Worm (Caenorhabditis elegans): ENCODE results near the gene F55H2.8.

The F55H2.8 gene

ce11 chrIII:9521410-9522090 is 7.9 kb downstream of the F55H2.8 start, which contains the start of the genes clu-1 and prp-40:
Gene clu-1, minus strand, starts transcription at chrIII:9521460.
Gene prp-40, plus strand, starts transcription at chrIII:9522075.
- TF ChIP-seq ceh-36 (tag; optimal IDR thresholded peaks at IDR 0.05) (no peak), tbx-37 (GFP tag; conservative IDR thresholded peaks at IDR 0.05) (0 out of 2 replicates have a peak, but pooled peaks have one; percentile 13), F13C5.2 (tag; optimal IDR thresholded peaks at IDR 0.05) (peak; percentile 36), ceh-13 (GFP tag; optimal IDR thresholded peaks at IDR 0.05) (no peak), hmg-4 (GFP tag; optimal IDR thresholded peaks at IDR 0.05) (peak; percentile 37), B0310.2 (tag; optimal IDR thresholded peaks at IDR 0.05) (no peak), sea-1 (GFP tag; conservative IDR thresholded peaks at IDR 0.05) (no peak)

ce11 chrIII:9523581-9523980 is 9.9 kb downstream of the F55H2.8 start, which contains the start of gene mrps-23:
Gene mrps-23, minus strand, starts transcription at chrIII:9523672.
- TF ChIP-seq scrt-1 (GFP tag; IDR thresholded peaks at IDR 0.05) (no peak), hmg-4 (GFP tag; optimal IDR thresholded peaks at IDR 0.05) (peak; percentile 7)

ce11 chrIII:9525252-9525651 is 11.6 kb downstream of the F55H2.8 start, which contains the start of gene trpp-3:
Gene trpp-3, plus strand, starts transcription at chrIII:9525552.
- TF ChIP-seq tbx-11 (GFP tag; IDR thresholded peaks at IDR 0.05) (no peak), tra-4 (tag; optimal IDR thresholded peaks at IDR 0.05) (no peak), hmbx-1 (tag; optimal IDR thresholded peaks at IDR 0.05) (no peak)

ce11 chrIII:9526851-9527250 is 13.2 kb downstream of the F55H2.8 start, which contains the start of gene ZK1098.6:
Gene ZK1098.6, plus strand, starts transcription at chrIII:9527151.
- TF ChIP-seq aly-1 (tag; optimal IDR thresholded peaks at IDR 0.05), result no peak
- TF ChIP-seq flt-1 (GFP tag; IDR thresholded peaks at IDR 0.05), result no peak
- TF ChIP-seq hmbx-1 (tag; optimal IDR thresholded peaks at IDR 0.05), result no peak
- no peak for TF ChIP-seq hnd-1 (tag; optimal IDR thresholded peaks at IDR 0.05)
- no peak for TF ChIP-seq tbx-11 (GFP tag; IDR thresholded peaks at IDR 0.05)
- TF ChIP-seq pes-1 (GFP tag; IDR thresholded peaks at IDR 0.05), result no peak
- no peak for TF ChIP-seq tra-4 (tag; optimal IDR thresholded peaks at IDR 0.05)
- TF ChIP-seq B0310.2 (tag; optimal IDR thresholded peaks at IDR 0.05), result no peak

ce11 chrIII:9528824-9529223 is 15.2 kb downstream of the F55H2.8 start, which contains the start of gene ZK1098.2:
Gene ZK1098.2, plus strand, starts transcription at chrIII:9529159.
- TF ChIP-seq tbx-11 (GFP tag; IDR thresholded peaks at IDR 0.05), result no peak
- TF ChIP-seq F13C5.2 (tag; optimal IDR thresholded peaks at IDR 0.05), result no peak
- no peak for TF ChIP-seq hnd-1 (tag; optimal IDR thresholded peaks at IDR 0.05)
- no peak for TF ChIP-seq ets-7 (tag; optimal IDR thresholded peaks at IDR 0.05)
- TF ChIP-seq sea-1 (GFP tag; conservative IDR thresholded peaks at IDR 0.05), result no peak
- TF ChIP-seq flt-1 (GFP tag; IDR thresholded peaks at IDR 0.05), result no peak
- TF ChIP-seq B0310.2 (tag; optimal IDR thresholded peaks at IDR 0.05), result no peak
- no peak for TF ChIP-seq tbx-37 (GFP tag; conservative IDR thresholded peaks at IDR 0.05)
- TF ChIP-seq hmbx-1 (tag; optimal IDR thresholded peaks at IDR 0.05), result no peak
- no peak for TF ChIP-seq tra-4 (tag; optimal IDR thresholded peaks at IDR 0.05)
- no peak for TF ChIP-seq ceh-36 (tag; optimal IDR thresholded peaks at IDR 0.05)
- TF ChIP-seq ceh-13 (GFP tag; optimal IDR thresholded peaks at IDR 0.05), result no peak
- TF ChIP-seq ama-1 (optimal IDR thresholded peaks at IDR 0.05), result no peak
- no peak for TF ChIP-seq aly-1 (tag; optimal IDR thresholded peaks at IDR 0.05)
- no peak for TF ChIP-seq hmg-4 (GFP tag; optimal IDR thresholded peaks at IDR 0.05)
- TF ChIP-seq pes-1 (GFP tag; IDR thresholded peaks at IDR 0.05), result no peak
- no peak for TF ChIP-seq scrt-1 (GFP tag; IDR thresholded peaks at IDR 0.05)

ce11 chrIII:9538655-9539155 is 25.0 kb downstream of the F55H2.8 start, which contains the start of gene ZK1098.3:
Gene ZK1098.3, minus strand, starts transcription at chrIII:9538705.
- TF ChIP-seq ceh-36 (tag; optimal IDR thresholded peaks at IDR 0.05) (no peak), ceh-13 (GFP tag; optimal IDR thresholded peaks at IDR 0.05) (no peak), tra-4 (tag; optimal IDR thresholded peaks at IDR 0.05) (no peak), hmg-4 (GFP tag; optimal IDR thresholded peaks at IDR 0.05) (no peak), flt-1 (GFP tag; IDR thresholded peaks at IDR 0.05) (no peak), tbx-11 (GFP tag; IDR thresholded peaks at IDR 0.05) (no peak), ets-7 (tag; optimal IDR thresholded peaks at IDR 0.05) (no peak), aly-1 (tag; optimal IDR thresholded peaks at IDR 0.05) (no peak), scrt-1 (GFP tag; IDR thresholded peaks at IDR 0.05) (no peak)

ce11 chrIII:9542280-9542679 is 28.6 kb downstream of the F55H2.8 start, which contains the start of gene mut-7:
Gene mut-7, minus strand, starts transcription at chrIII:9542380.
- no peak for TF ChIP-seq flt-1 (GFP tag; IDR thresholded peaks at IDR 0.05)
- no peak for TF ChIP-seq tbx-11 (GFP tag; IDR thresholded peaks at IDR 0.05)
- no peak for TF ChIP-seq pes-1 (GFP tag; IDR thresholded peaks at IDR 0.05)
- TF ChIP-seq B0310.2 (tag; optimal IDR thresholded peaks at IDR 0.05), result no peak
- TF ChIP-seq ceh-36 (tag; optimal IDR thresholded peaks at IDR 0.05), result no peak
- TF ChIP-seq tbx-37 (GFP tag; conservative IDR thresholded peaks at IDR 0.05), result no peak
- TF ChIP-seq hnd-1 (tag; optimal IDR thresholded peaks at IDR 0.05), result no peak
- TF ChIP-seq ama-1 (optimal IDR thresholded peaks at IDR 0.05), result no peak
- TF ChIP-seq tra-4 (tag; optimal IDR thresholded peaks at IDR 0.05), result no peak
- no peak for TF ChIP-seq scrt-1 (GFP tag; IDR thresholded peaks at IDR 0.05)
- TF ChIP-seq ceh-13 (GFP tag; optimal IDR thresholded peaks at IDR 0.05), result no peak
- TF ChIP-seq aly-1 (tag; optimal IDR thresholded peaks at IDR 0.05), result no peak
- no peak for TF ChIP-seq ets-7 (tag; optimal IDR thresholded peaks at IDR 0.05)
- TF ChIP-seq hmbx-1 (tag; optimal IDR thresholded peaks at IDR 0.05), result no peak
- no peak for TF ChIP-seq sea-1 (GFP tag; conservative IDR thresholded peaks at IDR 0.05)
- TF ChIP-seq F13C5.2 (tag; optimal IDR thresholded peaks at IDR 0.05), result no peak

- TF ChIP-seq scrt-1 (GFP tag; IDR thresholded peaks at IDR 0.05), result no peak
- TF ChIP-seq hnd-1 (tag; optimal IDR thresholded peaks at IDR 0.05), result no peak
- no peak for TF ChIP-seq hmbx-1 (tag; optimal IDR thresholded peaks at IDR 0.05)
- no peak for TF ChIP-seq B0310.2 (tag; optimal IDR thresholded peaks at IDR 0.05)
- no peak for TF ChIP-seq tbx-11 (GFP tag; IDR thresholded peaks at IDR 0.05)
- no peak for TF ChIP-seq hmg-4 (GFP tag; optimal IDR thresholded peaks at IDR 0.05)
- TF ChIP-seq tbx-37 (GFP tag; conservative IDR thresholded peaks at IDR 0.05), result no peak
- no peak for TF ChIP-seq aly-1 (tag; optimal IDR thresholded peaks at IDR 0.05)
- TF ChIP-seq ama-1 (optimal IDR thresholded peaks at IDR 0.05), result no peak
- TF ChIP-seq tra-4 (tag; optimal IDR thresholded peaks at IDR 0.05), result no peak
- no peak for TF ChIP-seq ceh-36 (tag; optimal IDR thresholded peaks at IDR 0.05)
- TF ChIP-seq pes-1 (GFP tag; IDR thresholded peaks at IDR 0.05), result no peak
- no peak for TF ChIP-seq ets-7 (tag; optimal IDR thresholded peaks at IDR 0.05)
- TF ChIP-seq F13C5.2 (tag; optimal IDR thresholded peaks at IDR 0.05), result no peak
- no peak for TF ChIP-seq flt-1 (GFP tag; IDR thresholded peaks at IDR 0.05)
- no peak for TF ChIP-seq ceh-13 (GFP tag; optimal IDR thresholded peaks at IDR 0.05)
- TF ChIP-seq sea-1 (GFP tag; conservative IDR thresholded peaks at IDR 0.05), result no peak
Measured at ce11 chrIII:9542816-9543215, 29.1 kb downstream of the F55H2.8 start, which contains the start of gene eif-2Balpha. Gene eif-2Balpha, plus strand, starts transcription at chrIII:9543119.

All from whole organism, early embryonic.